Worm (Caenorhabditis elegans): Measurements from ENCODE around the gene klf-1.
A peak's percentile ranks its signal among the peaks of the same experiment; 100 is the strongest.

ce11 chrIII:2871817-2872216 is 2.8 kb upstream of the klf-1 start:
- TF ChIP-seq lsy-2 (tag; optimal IDR thresholded peaks at IDR 0.05) (no peak), nhr-2 (tag; optimal IDR thresholded peaks at IDR 0.05) (no peak), pha-4 (tag; optimal IDR thresholded peaks at IDR 0.05) (peak; percentile 20), nhr-12 (tag; optimal IDR thresholded peaks at IDR 0.05) (no peak), snpc-4 (tag; optimal IDR thresholded peaks at IDR 0.05) (no peak), nhr-237 (tag; optimal IDR thresholded peaks at IDR 0.05) (no peak), unc-62 (GFP tag; optimal IDR thresholded peaks at IDR 0.05) (peak; percentile 4), nhr-76 (tag; optimal IDR thresholded peaks at IDR 0.05) (no peak), lin-13 (tag; optimal IDR thresholded peaks at IDR 0.05) (peak; percentile 15), elt-1 (tag; optimal IDR thresholded peaks at IDR 0.05; ENCODE audit: borderline replicate concordance, insufficient read depth) (no peak)

Data from whole organism, mixed stage, embryonic.